Worm (Caenorhabditis elegans) whole organism, L4 larva: ENCODE results near the gene T05A12.4.

Experiments used
- D1046.2 ChIP-seq: fragments of 200-800 bp; sonication (Bioruptor generic); IDR thresholded peaks from 2 replicates; pipeline ENCODE4 v1.3.6; 2022; ENCODE audit warnings: missing genetic modification characterization, missing compliant biosample characterization
- dpl-1 ChIP-seq: fragments of 150-350 bp; optimal IDR thresholded peaks from 2 replicates; lab custom pipeline; 2014; ENCODE audit warnings: missing biosample characterization, missing genetic modification reagents, missing genetic modification characterization
- egl-43 ChIP-seq: fragments of 200-800 bp; sonication (Bioruptor generic); IDR thresholded peaks from 2 replicates; pipeline ENCODE4 v1.3.6; 2022; ENCODE audit warnings: missing genetic modification reagents, missing genetic modification characterization, missing compliant biosample characterization
- madf-5 ChIP-seq, 2 experiments: fragments of 200-800 bp; sonication (Bioruptor generic); IDR thresholded peaks; 2 replicates each; pipeline ENCODE4 v1.3.6; 2022; ENCODE audit warnings: missing compliant biosample characterization in 2 of 2, missing genetic modification characterization in 2 of 2
- mdl-1 ChIP-seq, 2 experiments: fragments of 150-350 bp in 1 of 2; sonication (generic microtip) in 1 of 2; optimal IDR thresholded peaks; 2 replicates each; lab custom pipeline; 2014 to 2017; ENCODE audit warnings: missing biosample characterization in 2 of 2, missing genetic modification characterization in 2 of 2
- nhr-28 ChIP-seq: fragments of 150-350 bp; optimal IDR thresholded peaks from 2 replicates; lab custom pipeline; 2014; ENCODE audit warnings: missing biosample characterization, missing genetic modification characterization
- pqm-1 ChIP-seq: sonication (generic microtip); optimal IDR thresholded peaks from 2 replicates; lab custom pipeline; 2017; ENCODE audit warnings: missing biosample characterization, missing genetic modification characterization

DNA sequence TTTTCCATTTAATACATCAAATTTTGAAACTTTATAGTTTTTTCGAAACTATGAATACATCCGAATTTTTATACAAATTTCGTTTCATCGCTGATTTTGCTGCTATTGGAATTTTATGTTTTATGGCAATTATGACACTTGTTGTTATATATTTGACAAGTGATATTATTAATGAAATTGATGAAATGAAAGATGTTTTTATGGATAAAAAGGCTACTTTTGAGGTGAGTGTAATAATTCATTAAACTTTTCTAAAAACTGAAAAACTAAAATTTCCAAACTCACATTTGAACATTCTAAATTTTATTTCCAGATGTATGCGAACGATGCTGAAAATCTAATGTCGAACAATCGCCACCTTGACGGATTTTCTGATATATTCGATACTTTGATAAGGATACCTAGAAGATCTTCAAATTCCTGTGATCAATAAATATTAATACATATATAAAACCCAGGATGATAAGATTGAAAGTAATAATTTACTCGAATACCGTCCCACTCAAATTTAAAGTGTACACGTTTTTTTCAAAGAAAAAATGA, 18.3 kb downstream of the T05A12.4 start, which contains the start of the genes T22D1.17 and T22D1.8:
- TF ChIP-seq pqm-1 (no peak), egl-43 (GFP tag; lab: Robert Waterston, UW) (no peak), mdl-1 (tag; optimal IDR thresholded peaks at IDR 0.05; lab: Kevin White, UChicago) (no peak), D1046.2 (GFP tag; lab: Robert Waterston, UW) (no peak), nhr-28 (no peak), madf-5 (GFP tag; IDR thresholded peaks at IDR 0.05; lab: Robert Waterston, UW) (no peak), dpl-1 (no peak)
